Worm (Caenorhabditis elegans) whole organism, L4/young adult: ENCODE data around the gene C05D11.8.

Experiments
- dao-5 ChIP-seq: sonication (generic microtip); optimal IDR thresholded peaks from 2 replicates; lab custom pipeline; 2016; ENCODE audit warnings: missing genotype, missing genetic modification characterization, moderate library complexity, missing compliant biosample characterization
- him-1 ChIP-seq: sonication (generic microtip); optimal IDR thresholded peaks from 2 replicates; lab custom pipeline; 2016; ENCODE audit warnings: missing genotype, missing genetic modification reagents, missing genetic modification characterization, missing compliant biosample characterization

- no peak for TF ChIP-seq dao-5 (tag; lab: Kevin White, UChicago)
- no peak for TF ChIP-seq him-1 (tag; lab: Kevin White, UChicago)
Measured at ce11 chrIII:6374947-6375415, 52.1 kb downstream of the C05D11.8 start, which contains the start of the genes rps-13 and nfx-1.
